Worm (Caenorhabditis elegans) whole organism, L1 larva: ENCODE data around the gene ceh-60.

Experiments
- C16A3.4 ChIP-seq: fragments of 150-350 bp; optimal IDR thresholded peaks from 2 replicates; lab custom pipeline; 2014; ENCODE audit warnings: missing biosample characterization, missing genetic modification characterization
- blmp-1 ChIP-seq: fragments of 150-350 bp; optimal IDR thresholded peaks from 2 replicates; lab custom pipeline; 2014; ENCODE audit warnings: missing biosample characterization, missing genetic modification characterization
- ceh-88 ChIP-seq: fragments of 200-800 bp; sonication (Bioruptor generic); IDR thresholded peaks from 2 replicates; pipeline ENCODE4 v1.3.6; 2022; ENCODE audit warnings: missing genetic modification characterization, missing compliant biosample characterization
- ceh-90 ChIP-seq: sonication (generic microtip); optimal IDR thresholded peaks from 2 replicates; lab custom pipeline; 2016; ENCODE audit warnings: missing genetic modification characterization, missing compliant biosample characterization
- jun-1 ChIP-seq: fragments of 150-350 bp; optimal IDR thresholded peaks from 2 replicates; lab custom pipeline; 2014; ENCODE audit warnings: missing biosample characterization, missing genetic modification reagents, missing genetic modification characterization
- lin-39 ChIP-seq: fragments of 150-350 bp; optimal IDR thresholded peaks from 2 replicates; lab custom pipeline; 2014; ENCODE audit warnings: missing biosample characterization, missing genetic modification reagents, missing genetic modification characterization
- lir-3 ChIP-seq: sonication (generic microtip); optimal IDR thresholded peaks from 2 replicates; lab custom pipeline; 2016; ENCODE audit warnings: mild to moderate bottlenecking, missing genetic modification characterization, moderate library complexity, missing compliant biosample characterization; ENCODE audit not compliant: poor library complexity
- nhr-28 ChIP-seq: fragments of 150-350 bp; optimal IDR thresholded peaks from 2 replicates; lab custom pipeline; 2014; ENCODE audit warnings: missing biosample characterization, missing genetic modification characterization
- nhr-90 ChIP-seq: sonication (generic microtip); optimal IDR thresholded peaks from 2 replicates; lab custom pipeline; 2016; ENCODE audit warnings: mild to moderate bottlenecking, missing genetic modification characterization, missing compliant biosample characterization; ENCODE audit not compliant: poor library complexity
- rnt-1 ChIP-seq: sonication (generic microtip); optimal IDR thresholded peaks from 2 replicates; lab custom pipeline; 2016; ENCODE audit warnings: mild to moderate bottlenecking, missing genetic modification characterization, moderate library complexity, missing compliant biosample characterization
- sox-4 ChIP-seq: sonication (generic microtip); optimal IDR thresholded peaks from 2 replicates; lab custom pipeline; 2016; ENCODE audit warnings: missing genetic modification characterization, missing compliant biosample characterization
- unc-130 ChIP-seq: fragments of 150-350 bp; optimal IDR thresholded peaks from 2 replicates; lab custom pipeline; 2017; ENCODE audit warnings: missing biosample characterization, missing genetic modification characterization, inconsistent platforms
- zip-4 ChIP-seq: fragments of 200-800 bp; sonication (Bioruptor generic); optimal IDR thresholded peaks from 2 replicates; lab custom pipeline; 2018; ENCODE audit warnings: mild to moderate bottlenecking, missing genetic modification characterization, moderate library complexity, missing compliant biosample characterization
- ztf-11 ChIP-seq, 2 experiments: sonication (generic microtip); optimal IDR thresholded peaks; 2 replicates each; lab custom pipeline; 2016 to 2017; ENCODE audit warnings: missing genetic modification characterization in 2 of 2, missing biosample characterization in 1 of 2, missing compliant biosample characterization in 1 of 2

DNA sequence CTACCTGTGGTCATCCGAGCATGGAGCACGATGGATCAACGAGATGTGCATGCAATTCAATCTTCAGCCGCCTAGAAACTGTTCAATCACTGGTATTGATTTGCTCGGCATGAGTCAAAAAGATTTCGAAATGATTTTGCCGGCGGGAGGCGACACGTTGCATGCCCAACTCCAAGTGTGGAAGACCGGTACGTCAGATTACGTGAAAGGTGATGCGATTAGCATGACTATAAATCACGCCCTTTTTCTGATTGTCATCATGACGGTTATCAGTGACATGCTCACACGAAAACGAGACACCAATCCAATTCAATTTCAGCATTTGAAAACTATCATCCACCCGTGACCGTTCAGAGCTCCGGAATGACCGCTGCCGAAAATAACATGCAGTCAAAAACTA is 9.3 kb downstream of the ceh-60 start:
- no peak for TF ChIP-seq zip-4 (GFP tag; lab: Kevin White, UChicago)
- no peak for TF ChIP-seq ceh-90
- no peak for TF ChIP-seq nhr-28
- TF ChIP-seq C16A3.4 (tag; lab: Kevin White, UChicago) = no peak
- no peak for TF ChIP-seq rnt-1
- TF ChIP-seq sox-4 (tag; lab: Kevin White, UChicago) = no peak
- TF ChIP-seq unc-130 (tag; lab: Kevin White, UChicago) = no peak
- TF ChIP-seq jun-1 (tag; lab: Kevin White, UChicago) = no peak
- TF ChIP-seq ceh-88 (GFP tag; lab: Robert Waterston, UW) = no peak
- no peak for TF ChIP-seq blmp-1 (tag; lab: Kevin White, UChicago)
- no peak for TF ChIP-seq lir-3 (tag; lab: Kevin White, UChicago)
- TF ChIP-seq lin-39 (tag; lab: Kevin White, UChicago) = no peak
- no peak for TF ChIP-seq ztf-11 (tag; optimal IDR thresholded peaks at IDR 0.05; lab: Kevin White, UChicago)
- no peak for TF ChIP-seq nhr-90 (tag; lab: Kevin White, UChicago)
